Worm (Caenorhabditis elegans): ENCODE results near the gene srh-231.

The srh-231 gene

ce11 chrV:7364059-7364458, 12.0 kb upstream of the srh-231 start, which contains the start of gene cyp-35A2:
Gene cyp-35A2 (minus strand): TSS chrV:7364182.
- TF ChIP-seq B0310.2 (tag; optimal IDR thresholded peaks at IDR 0.05) (no peak), hmg-4 (GFP tag; optimal IDR thresholded peaks at IDR 0.05) (no peak), hnd-1 (tag; optimal IDR thresholded peaks at IDR 0.05) (no peak), tbx-11 (GFP tag; IDR thresholded peaks at IDR 0.05) (no peak), ceh-13 (GFP tag; optimal IDR thresholded peaks at IDR 0.05) (no peak), F13C5.2 (tag; optimal IDR thresholded peaks at IDR 0.05) (no peak), scrt-1 (GFP tag; IDR thresholded peaks at IDR 0.05) (no peak), ama-1 (optimal IDR thresholded peaks at IDR 0.05) (no peak)

- TF ChIP-seq ama-1 (optimal IDR thresholded peaks at IDR 0.05) (no peak), tbx-11 (GFP tag; IDR thresholded peaks at IDR 0.05) (no peak), ets-7 (tag; optimal IDR thresholded peaks at IDR 0.05) (no peak), sea-1 (GFP tag; conservative IDR thresholded peaks at IDR 0.05) (no peak), tbx-37 (GFP tag; conservative IDR thresholded peaks at IDR 0.05) (no peak), ceh-13 (GFP tag; optimal IDR thresholded peaks at IDR 0.05) (no peak), flt-1 (GFP tag; IDR thresholded peaks at IDR 0.05) (no peak), tra-4 (tag; optimal IDR thresholded peaks at IDR 0.05) (no peak), scrt-1 (GFP tag; IDR thresholded peaks at IDR 0.05) (no peak), ceh-36 (tag; optimal IDR thresholded peaks at IDR 0.05) (no peak), pes-1 (GFP tag; IDR thresholded peaks at IDR 0.05) (no peak), B0310.2 (tag; optimal IDR thresholded peaks at IDR 0.05) (no peak), hnd-1 (tag; optimal IDR thresholded peaks at IDR 0.05) (no peak), hmbx-1 (tag; optimal IDR thresholded peaks at IDR 0.05) (no peak), hmg-4 (GFP tag; optimal IDR thresholded peaks at IDR 0.05) (no peak), F13C5.2 (tag; optimal IDR thresholded peaks at IDR 0.05) (no peak), aly-1 (tag; optimal IDR thresholded peaks at IDR 0.05) (no peak)
Observed at ce11 chrV:7361673-7362072, 9.6 kb upstream of the srh-231 start, which contains the start of gene cyp-35A1. Gene cyp-35A1 (minus strand): TSS chrV:7361773.

ce11 chrV:7357132-7357531, 5.1 kb upstream of the srh-231 start, which contains the start of gene C03G6.6:
Gene C03G6.6 (plus strand): TSS chrV:7357432.
- no peak for TF ChIP-seq tra-4 (tag; optimal IDR thresholded peaks at IDR 0.05)
- TF ChIP-seq ceh-13 (GFP tag; optimal IDR thresholded peaks at IDR 0.05) = no peak
- TF ChIP-seq B0310.2 (tag; optimal IDR thresholded peaks at IDR 0.05) = no peak
- TF ChIP-seq ceh-36 (tag; optimal IDR thresholded peaks at IDR 0.05) = no peak
- TF ChIP-seq hmg-4 (GFP tag; optimal IDR thresholded peaks at IDR 0.05) = no peak
- no peak for TF ChIP-seq sea-1 (GFP tag; conservative IDR thresholded peaks at IDR 0.05)
- no peak for TF ChIP-seq flt-1 (GFP tag; IDR thresholded peaks at IDR 0.05)
- TF ChIP-seq pes-1 (GFP tag; IDR thresholded peaks at IDR 0.05) = no peak
- no peak for TF ChIP-seq ama-1 (optimal IDR thresholded peaks at IDR 0.05)
- TF ChIP-seq scrt-1 (GFP tag; IDR thresholded peaks at IDR 0.05) = no peak
- TF ChIP-seq ets-7 (tag; optimal IDR thresholded peaks at IDR 0.05) = no peak
- no peak for TF ChIP-seq hnd-1 (tag; optimal IDR thresholded peaks at IDR 0.05)
- no peak for TF ChIP-seq aly-1 (tag; optimal IDR thresholded peaks at IDR 0.05)
- no peak for TF ChIP-seq tbx-37 (GFP tag; conservative IDR thresholded peaks at IDR 0.05)
- TF ChIP-seq F13C5.2 (tag; optimal IDR thresholded peaks at IDR 0.05) = no peak
- TF ChIP-seq tbx-11 (GFP tag; IDR thresholded peaks at IDR 0.05) = no peak
- no peak for TF ChIP-seq hmbx-1 (tag; optimal IDR thresholded peaks at IDR 0.05)

DNA sequence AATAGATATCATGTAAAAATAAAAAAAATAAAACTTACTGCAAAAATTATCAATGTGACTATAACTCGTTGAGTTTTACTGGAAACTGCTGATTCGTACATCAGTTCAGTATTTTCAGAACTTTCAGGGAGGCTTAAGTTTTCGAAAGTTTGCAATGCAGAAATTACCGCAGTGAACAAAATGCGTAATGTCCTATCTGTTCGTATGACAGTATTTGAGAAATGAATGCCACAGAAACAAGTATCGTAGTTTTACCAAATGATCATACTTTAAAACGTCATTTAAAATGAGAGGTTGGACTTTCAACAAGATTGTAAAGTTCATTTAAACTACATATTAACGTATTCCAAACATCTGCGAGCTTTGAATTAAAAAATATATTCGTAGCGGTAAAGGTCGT, 4.6 kb upstream of the srh-231 start, which contains the start of gene C03G6.21:
C03G6.21 (minus strand) TSS at position 101 of the 400 bp plus-strand sequence.
- no peak for TF ChIP-seq B0310.2 (tag; optimal IDR thresholded peaks at IDR 0.05)
- TF ChIP-seq flt-1 (GFP tag; IDR thresholded peaks at IDR 0.05) = no peak
- no peak for TF ChIP-seq hnd-1 (tag; optimal IDR thresholded peaks at IDR 0.05)
- no peak for TF ChIP-seq scrt-1 (GFP tag; IDR thresholded peaks at IDR 0.05)
- TF ChIP-seq hmg-4 (GFP tag; optimal IDR thresholded peaks at IDR 0.05) = no peak
- TF ChIP-seq ceh-13 (GFP tag; optimal IDR thresholded peaks at IDR 0.05) = no peak
- TF ChIP-seq ama-1 (optimal IDR thresholded peaks at IDR 0.05) = no peak
- no peak for TF ChIP-seq ceh-36 (tag; optimal IDR thresholded peaks at IDR 0.05)
- TF ChIP-seq tbx-11 (GFP tag; IDR thresholded peaks at IDR 0.05) = no peak
- TF ChIP-seq tbx-37 (GFP tag; conservative IDR thresholded peaks at IDR 0.05) = no peak
- no peak for TF ChIP-seq F13C5.2 (tag; optimal IDR thresholded peaks at IDR 0.05)
- TF ChIP-seq ets-7 (tag; optimal IDR thresholded peaks at IDR 0.05) = no peak
- no peak for TF ChIP-seq sea-1 (GFP tag; conservative IDR thresholded peaks at IDR 0.05)

ce11 chrV:7355464-7355863, 3.4 kb upstream of the srh-231 start, which contains the start of gene tag-293:
Gene tag-293 (minus strand): TSS chrV:7355564.
- TF ChIP-seq B0310.2 (tag; optimal IDR thresholded peaks at IDR 0.05) (no peak), ama-1 (optimal IDR thresholded peaks at IDR 0.05) (no peak), hnd-1 (tag; optimal IDR thresholded peaks at IDR 0.05) (no peak), scrt-1 (GFP tag; IDR thresholded peaks at IDR 0.05) (no peak), tbx-37 (GFP tag; conservative IDR thresholded peaks at IDR 0.05) (no peak), ceh-36 (tag; optimal IDR thresholded peaks at IDR 0.05) (no peak), ceh-13 (GFP tag; optimal IDR thresholded peaks at IDR 0.05) (no peak), ets-7 (tag; optimal IDR thresholded peaks at IDR 0.05) (no peak), tra-4 (tag; optimal IDR thresholded peaks at IDR 0.05) (no peak), flt-1 (GFP tag; IDR thresholded peaks at IDR 0.05) (no peak), aly-1 (tag; optimal IDR thresholded peaks at IDR 0.05) (no peak), sea-1 (GFP tag; conservative IDR thresholded peaks at IDR 0.05) (no peak), hmg-4 (GFP tag; optimal IDR thresholded peaks at IDR 0.05) (no peak)

- TF ChIP-seq B0310.2 (tag; optimal IDR thresholded peaks at IDR 0.05) (no peak), pes-1 (GFP tag; IDR thresholded peaks at IDR 0.05) (no peak), hmbx-1 (tag; optimal IDR thresholded peaks at IDR 0.05) (no peak), ceh-13 (GFP tag; optimal IDR thresholded peaks at IDR 0.05) (no peak), hmg-4 (GFP tag; optimal IDR thresholded peaks at IDR 0.05) (no peak), aly-1 (tag; optimal IDR thresholded peaks at IDR 0.05) (no peak), ets-7 (tag; optimal IDR thresholded peaks at IDR 0.05) (no peak), ama-1 (optimal IDR thresholded peaks at IDR 0.05) (no peak), ceh-36 (tag; optimal IDR thresholded peaks at IDR 0.05) (no peak), tra-4 (tag; optimal IDR thresholded peaks at IDR 0.05) (no peak), tbx-37 (GFP tag; conservative IDR thresholded peaks at IDR 0.05) (no peak)
Observed at ce11 chrV:7353602-7354001, 1.6 kb upstream of the srh-231 start.

- no peak for TF ChIP-seq scrt-1 (GFP tag; IDR thresholded peaks at IDR 0.05)
- no peak for TF ChIP-seq flt-1 (GFP tag; IDR thresholded peaks at IDR 0.05)
- TF ChIP-seq ets-7 (tag; optimal IDR thresholded peaks at IDR 0.05) = no peak
- no peak for TF ChIP-seq tra-4 (tag; optimal IDR thresholded peaks at IDR 0.05)
- TF ChIP-seq ceh-13 (GFP tag; optimal IDR thresholded peaks at IDR 0.05) = no peak
- TF ChIP-seq sea-1 (GFP tag; conservative IDR thresholded peaks at IDR 0.05) = no peak
- no peak for TF ChIP-seq pes-1 (GFP tag; IDR thresholded peaks at IDR 0.05)
- no peak for TF ChIP-seq hmg-4 (GFP tag; optimal IDR thresholded peaks at IDR 0.05)
- TF ChIP-seq ceh-36 (tag; optimal IDR thresholded peaks at IDR 0.05) = no peak
- no peak for TF ChIP-seq aly-1 (tag; optimal IDR thresholded peaks at IDR 0.05)
- TF ChIP-seq tbx-11 (GFP tag; IDR thresholded peaks at IDR 0.05) = no peak
- TF ChIP-seq B0310.2 (tag; optimal IDR thresholded peaks at IDR 0.05) = no peak
- TF ChIP-seq hmbx-1 (tag; optimal IDR thresholded peaks at IDR 0.05) = no peak
- TF ChIP-seq ama-1 (optimal IDR thresholded peaks at IDR 0.05) = no peak
- no peak for TF ChIP-seq tbx-37 (GFP tag; conservative IDR thresholded peaks at IDR 0.05)
- TF ChIP-seq F13C5.2 (tag; optimal IDR thresholded peaks at IDR 0.05) = no peak
- no peak for TF ChIP-seq hnd-1 (tag; optimal IDR thresholded peaks at IDR 0.05)
Observed at ce11 chrV:7349541-7349940, 2.5 kb downstream of the srh-231 start, which contains the start of gene nhr-149. Gene nhr-149 (minus strand): TSS chrV:7349641.
